Worm (Caenorhabditis elegans): ENCODE results near the gene irld-33.

- TF ChIP-seq C34B4.2 (tag; optimal IDR thresholded peaks at IDR 0.05) (no peak), nhr-12 (tag; optimal IDR thresholded peaks at IDR 0.05) (no peak), unc-130 (tag; optimal IDR thresholded peaks at IDR 0.05) (no peak), vab-15 (tag; optimal IDR thresholded peaks at IDR 0.05) (no peak), dsc-1 (tag; optimal IDR thresholded peaks at IDR 0.05) (no peak), nhr-76 (tag; optimal IDR thresholded peaks at IDR 0.05) (no peak), jun-1 (tag; optimal IDR thresholded peaks at IDR 0.05) (no peak)
Observed at ce11 chrII:1731932-1732331, 6.9 kb upstream of the irld-33 start, which contains the start of gene ceh-82.
